Worm (Caenorhabditis elegans) whole organism, young adult: ENCODE measurements around the gene pld-1.

Source experiments
- B0261.1 ChIP-seq: sonication (generic microtip); optimal IDR thresholded peaks from 2 replicates; lab custom pipeline; 2016; ENCODE audit warnings: mild to moderate bottlenecking, missing genetic modification characterization, moderate library complexity, missing compliant biosample characterization
- C06A6.2 ChIP-seq: fragments of 200-800 bp; sonication (Bioruptor generic); conservative IDR thresholded peaks from 2 replicates; pipeline ENCODE4 v1.3.6; 2022; ENCODE audit warnings: missing genetic modification characterization, missing compliant biosample characterization
- F23B12.7 ChIP-seq: sonication (generic microtip); optimal IDR thresholded peaks from 2 replicates; lab custom pipeline; 2017; ENCODE audit warnings: missing genetic modification characterization, mild to moderate bottlenecking, missing compliant biosample characterization, antibody characterized with exemption, moderate library complexity; ENCODE audit not compliant: insufficient read depth
- F33H1.4 ChIP-seq: fragments of 200-800 bp; sonication (Bioruptor generic); IDR thresholded peaks from 2 replicates; pipeline ENCODE4 v1.3.6; 2022; ENCODE audit warnings: missing genetic modification reagents, missing genetic modification characterization, missing compliant biosample characterization
- F49E8.2 ChIP-seq: sonication (generic microtip); optimal IDR thresholded peaks from 3 replicates; lab custom pipeline; 2017; ENCODE audit warnings: missing genetic modification characterization, mild to moderate bottlenecking, missing compliant biosample characterization, antibody characterized with exemption, moderate library complexity; ENCODE audit not compliant: insufficient read depth
- F52B5.7 ChIP-seq: sonication (generic microtip); optimal IDR thresholded peaks from 2 replicates; lab custom pipeline; 2016; ENCODE audit warnings: mild to moderate bottlenecking, missing genetic modification characterization, missing compliant biosample characterization
- F57A8.1 ChIP-seq: fragments of 200-800 bp; sonication (Bioruptor generic); optimal IDR thresholded peaks from 2 replicates; lab custom pipeline; 2018; ENCODE audit warnings: mild to moderate bottlenecking, missing genetic modification characterization, moderate library complexity, missing compliant biosample characterization
- Y53G8AR.9 ChIP-seq: fragments of 200-800 bp; sonication (Bioruptor generic); conservative IDR thresholded peaks from 2 replicates; pipeline ENCODE4 v1.3.6; 2022; ENCODE audit warnings: missing genetic modification reagents, missing genetic modification characterization, missing compliant biosample characterization
- Y67H2A.10 ChIP-seq: fragments of 200-800 bp; sonication (Bioruptor generic); conservative IDR thresholded peaks from 2 replicates; pipeline ENCODE4 v1.3.6; 2022; ENCODE audit warnings: missing genetic modification reagents, missing genetic modification characterization, missing compliant biosample characterization
- aptf-2 ChIP-seq: fragments of 200-800 bp; sonication (Bioruptor generic); conservative IDR thresholded peaks from 2 replicates; pipeline ENCODE4 v1.3.6; 2022; ENCODE audit warnings: missing genetic modification reagents, missing genetic modification characterization, missing compliant biosample characterization
- athp-1 ChIP-seq: sonication (generic microtip); optimal IDR thresholded peaks from 2 replicates; lab custom pipeline; 2017; ENCODE audit warnings: mild to moderate bottlenecking, missing genetic modification characterization, missing compliant biosample characterization
- attf-5 ChIP-seq: fragments of 200-800 bp; sonication (Bioruptor generic); optimal IDR thresholded peaks from 2 replicates; lab custom pipeline; 2018; ENCODE audit warnings: mild to moderate bottlenecking, missing genetic modification characterization, missing compliant biosample characterization
- bed-2 ChIP-seq: fragments of 200-800 bp; sonication (Bioruptor generic); IDR thresholded peaks from 2 replicates; pipeline ENCODE4 v1.3.6; 2022; ENCODE audit warnings: missing genetic modification reagents, missing genetic modification characterization, missing compliant biosample characterization
- ccch-3 ChIP-seq: fragments of 200-800 bp; sonication (Bioruptor generic); optimal IDR thresholded peaks from 2 replicates; lab custom pipeline; 2018; ENCODE audit warnings: mild to moderate bottlenecking, missing genetic modification characterization, missing compliant biosample characterization
- cebp-2 ChIP-seq: fragments of 200-800 bp; sonication (Bioruptor generic); IDR thresholded peaks from 2 replicates; pipeline ENCODE4 v1.3.6; 2022; ENCODE audit warnings: missing genetic modification characterization, missing compliant biosample characterization
- ceh-58 ChIP-seq: fragments of 200-800 bp; sonication (Bioruptor generic); IDR thresholded peaks from 2 replicates; pipeline ENCODE4 v1.3.6; 2022; ENCODE audit warnings: missing genetic modification characterization, missing compliant biosample characterization
- chd-7 ChIP-seq: sonication (generic microtip); optimal IDR thresholded peaks from 2 replicates; lab custom pipeline; 2016; ENCODE audit warnings: mild to moderate bottlenecking, missing genetic modification characterization, moderate library complexity, missing compliant biosample characterization
- die-1 ChIP-seq: sonication (generic microtip); optimal IDR thresholded peaks from 2 replicates; lab custom pipeline; 2016; ENCODE audit warnings: missing genotype, mild to moderate bottlenecking, missing genetic modification characterization, missing compliant biosample characterization
- efl-1 ChIP-seq: fragments of 150-350 bp; optimal IDR thresholded peaks from 2 replicates; lab custom pipeline; 2014; ENCODE audit warnings: missing biosample characterization, missing genetic modification reagents, missing genetic modification characterization
- egl-18 ChIP-seq: fragments of 200-800 bp; sonication (Bioruptor generic); IDR thresholded peaks from 2 replicates; pipeline ENCODE4 v1.3.6; 2022; ENCODE audit warnings: missing genetic modification reagents, missing genetic modification characterization, missing compliant biosample characterization
- egrh-3 ChIP-seq: fragments of 200-800 bp; sonication (Bioruptor generic); IDR thresholded peaks from 2 replicates; pipeline ENCODE4 v1.3.6; 2022; ENCODE audit warnings: missing genetic modification reagents, missing genetic modification characterization, missing compliant biosample characterization
- ets-4 ChIP-seq: fragments of 200-800 bp; sonication (Bioruptor generic); optimal IDR thresholded peaks from 2 replicates; lab custom pipeline; 2018; ENCODE audit warnings: mild to moderate bottlenecking, missing genetic modification characterization, missing compliant biosample characterization
- fkh-3 ChIP-seq: sonication (generic microtip); optimal IDR thresholded peaks from 2 replicates; lab custom pipeline; 2016; ENCODE audit warnings: mild to moderate bottlenecking, missing genetic modification characterization, missing compliant biosample characterization
- gei-17 ChIP-seq: fragments of 200-800 bp; sonication (Bioruptor generic); optimal IDR thresholded peaks from 2 replicates; lab custom pipeline; 2018; ENCODE audit warnings: mild to moderate bottlenecking, missing genetic modification characterization, missing compliant biosample characterization
- hmg-1.2 ChIP-seq: fragments of 200-800 bp; sonication (Bioruptor generic); IDR thresholded peaks from 2 replicates; pipeline ENCODE4 v1.3.6; 2022; ENCODE audit warnings: missing genetic modification reagents, missing genetic modification characterization, missing compliant biosample characterization
- hrde-1 ChIP-seq: sonication (generic microtip); optimal IDR thresholded peaks from 2 replicates; lab custom pipeline; 2016; ENCODE audit warnings: missing genetic modification characterization, mild to moderate bottlenecking, missing compliant biosample characterization, moderate library complexity, missing genotype, missing genetic modification reagents, borderline replicate concordance
- lag-1 ChIP-seq: fragments of 200-800 bp; sonication (Bioruptor generic); IDR thresholded peaks from 2 replicates; pipeline ENCODE4 v1.3.6; 2022; ENCODE audit warnings: missing genetic modification reagents, missing genetic modification characterization, missing compliant biosample characterization
- let-526 ChIP-seq: fragments of 200-800 bp; sonication (Bioruptor generic); IDR thresholded peaks from 2 replicates; pipeline ENCODE4 v1.3.6; 2022; ENCODE audit warnings: missing genetic modification reagents, missing genetic modification characterization, missing compliant biosample characterization
- let-607 ChIP-seq, 2 experiments: fragments of 200-800 bp in 1 of 2; sonication (Bioruptor generic) in 1 of 2; sonication (generic microtip) in 1 of 2; optimal IDR thresholded peaks; 2 replicates each; lab custom pipeline; 2016 to 2018; ENCODE audit warnings: mild to moderate bottlenecking in 2 of 2, missing compliant biosample characterization in 2 of 2, missing genetic modification characterization in 2 of 2, moderate library complexity in 2 of 2, missing genotype in 1 of 2
- lin-26 ChIP-seq: fragments of 200-800 bp; sonication (Bioruptor generic); IDR thresholded peaks from 2 replicates; pipeline ENCODE4 v1.3.6; 2022; ENCODE audit warnings: missing genetic modification reagents, missing genetic modification characterization, missing compliant biosample characterization
- lin-35 ChIP-seq, 3 experiments: fragments of 150-350 bp in 2 of 3; sonication (generic microtip) in 1 of 3; optimal IDR thresholded peaks; 2 replicates each; lab custom pipeline; 2014 to 2018; ENCODE audit warnings: missing biosample characterization in 3 of 3, missing genetic modification characterization in 3 of 3, missing genetic modification reagents in 3 of 3
- lsl-1 ChIP-seq: fragments of 200-800 bp; sonication (Bioruptor generic); optimal IDR thresholded peaks from 2 replicates; lab custom pipeline; 2018; ENCODE audit warnings: mild to moderate bottlenecking, missing genetic modification characterization, moderate library complexity, missing compliant biosample characterization
- madf-10 ChIP-seq: sonication (generic microtip); optimal IDR thresholded peaks from 2 replicates; lab custom pipeline; 2016; ENCODE audit warnings: mild to moderate bottlenecking, missing genetic modification characterization, missing compliant biosample characterization
- mcd-1 ChIP-seq: fragments of 200-800 bp; sonication (Bioruptor generic); IDR thresholded peaks from 2 replicates; pipeline ENCODE4 v1.3.6; 2022; ENCODE audit warnings: missing genetic modification reagents, missing genetic modification characterization, missing compliant biosample characterization
- mxl-1 ChIP-seq: sonication (generic microtip); optimal IDR thresholded peaks from 2 replicates; lab custom pipeline; 2016; ENCODE audit warnings: missing genetic modification characterization, missing compliant biosample characterization
- nfyb-1 ChIP-seq: fragments of 200-800 bp; sonication (Bioruptor generic); IDR thresholded peaks from 2 replicates; pipeline ENCODE4 v1.3.6; 2022; ENCODE audit warnings: missing genetic modification reagents, missing genetic modification characterization, missing compliant biosample characterization
- nhr-90 ChIP-seq: sonication (generic microtip); optimal IDR thresholded peaks from 2 replicates; lab custom pipeline; 2016; ENCODE audit warnings: missing genotype, mild to moderate bottlenecking, missing genetic modification characterization, missing compliant biosample characterization
- pbrm-1 ChIP-seq: fragments of 200-800 bp; sonication (Bioruptor generic); IDR thresholded peaks from 2 replicates; pipeline ENCODE4 v1.3.6; 2022; ENCODE audit warnings: missing genetic modification reagents, missing genetic modification characterization, missing compliant biosample characterization
- pha-4 ChIP-seq: fragments of 150-350 bp; sonication (generic microtip); optimal IDR thresholded peaks from 2 replicates; lab custom pipeline; 2014; ENCODE audit warnings: missing biosample characterization, missing genetic modification reagents, missing genetic modification characterization
- rcor-1 ChIP-seq: fragments of 200-800 bp; sonication (Bioruptor generic); IDR thresholded peaks from 2 replicates; pipeline ENCODE4 v1.3.6; 2022; ENCODE audit warnings: missing genetic modification reagents, missing genetic modification characterization, missing compliant biosample characterization
- repo-1 ChIP-seq: sonication (generic microtip); optimal IDR thresholded peaks from 2 replicates; lab custom pipeline; 2017; ENCODE audit warnings: mild to moderate bottlenecking, missing genetic modification characterization, missing compliant biosample characterization
- sdz-38 ChIP-seq: sonication (generic microtip); optimal IDR thresholded peaks from 2 replicates; lab custom pipeline; 2016; ENCODE audit warnings: missing genotype, missing genetic modification characterization, missing compliant biosample characterization
- snpc-1.3 ChIP-seq: sonication (generic microtip); optimal IDR thresholded peaks from 2 replicates; lab custom pipeline; 2017; ENCODE audit warnings: missing genetic modification characterization, mild to moderate bottlenecking, missing compliant biosample characterization, antibody characterized with exemption, moderate library complexity, missing genotype, missing genetic modification reagents; ENCODE audit not compliant: insufficient read depth
- snpc-3.4 ChIP-seq: sonication (generic microtip); optimal IDR thresholded peaks from 2 replicates; lab custom pipeline; 2017; ENCODE audit warnings: missing genetic modification characterization, mild to moderate bottlenecking, missing compliant biosample characterization, antibody characterized with exemption, moderate library complexity, missing genotype, missing genetic modification reagents
- zim-3 ChIP-seq: sonication (generic microtip); optimal IDR thresholded peaks from 2 replicates; lab custom pipeline; 2017; ENCODE audit warnings: mild to moderate bottlenecking, missing genetic modification characterization, moderate library complexity, missing compliant biosample characterization
- ztf-25 ChIP-seq: fragments of 200-800 bp; sonication (Bioruptor generic); IDR thresholded peaks from 2 replicates; pipeline ENCODE4 v1.3.6; 2022; ENCODE audit warnings: missing genetic modification reagents, missing genetic modification characterization, missing compliant biosample characterization
- ztf-28 ChIP-seq: fragments of 200-800 bp; sonication (Bioruptor generic); IDR thresholded peaks from 2 replicates; pipeline ENCODE4 v1.3.6; 2022; ENCODE audit warnings: missing genetic modification reagents, missing genetic modification characterization, missing compliant biosample characterization

Gene pld-1

DNA sequence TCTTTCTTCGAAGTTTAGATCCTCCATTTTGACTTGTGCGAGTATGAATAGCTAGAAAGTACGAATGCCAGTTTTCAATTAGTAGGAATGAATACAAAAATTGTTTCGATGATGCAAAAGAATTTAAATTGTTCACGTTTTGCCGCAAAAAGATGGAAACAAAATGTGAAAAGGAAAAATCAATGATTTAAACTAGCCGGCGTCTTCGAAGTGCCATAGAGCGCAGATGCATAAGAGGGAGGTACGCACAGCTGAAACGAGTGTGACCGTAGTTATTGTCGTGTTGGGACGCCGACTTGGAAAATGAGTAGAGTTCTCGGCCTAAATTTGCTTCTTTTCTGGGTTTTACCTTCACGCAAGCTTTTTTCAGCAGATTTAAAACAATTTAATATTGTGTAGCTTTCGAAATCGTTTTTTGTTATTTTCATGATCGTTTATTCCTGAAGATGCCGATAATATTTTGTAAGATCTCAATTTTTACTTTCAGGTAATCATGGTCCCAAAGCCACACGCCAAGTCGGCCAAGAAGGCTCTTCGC is 36.3 kb downstream of the pld-1 start, which contains the start of the genes ify-1 and rpl-22:
ify-1 (minus strand) TSS at position 51 of the 538 bp plus-strand sequence.
rpl-22 (plus strand) TSS at position 488 of the 538 bp plus-strand sequence.
- TF ChIP-seq bed-2 (GFP tag; lab: Robert Waterston, UW) (no peak), F57A8.1 (GFP tag; lab: Kevin White, UChicago) (no peak), nhr-90 (tag; lab: Kevin White, UChicago) (no peak), attf-5 (peak; percentile 86), snpc-1.3 (tag; lab: Kevin White, UChicago) (peak; percentile 60), F33H1.4 (peak; percentile 96), fkh-3 (tag; lab: Kevin White, UChicago) (no peak), cebp-2 (GFP tag; lab: Robert Waterston, UW) (no peak), hrde-1 (tag; lab: Kevin White, UChicago) (peak; percentile 45), egl-18 (no peak), snpc-3.4 (tag; lab: Kevin White, UChicago) (peak; percentile 81), zim-3 (tag; lab: Kevin White, UChicago) (no peak), lag-1 (no peak), sdz-38 (tag; lab: Kevin White, UChicago) (no peak), ztf-25 (no peak), lsl-1 (peak; percentile 95), rcor-1 (GFP tag; lab: Robert Waterston, UW) (peak; percentile 89), die-1 (tag; lab: Kevin White, UChicago) (peak; percentile 7), efl-1 (GFP tag; lab: Kevin White, UChicago) (peak; percentile 80), mcd-1 (GFP tag; lab: Robert Waterston, UW) (peak; percentile 98), let-526 (no peak), Y53G8AR.9 (GFP tag; lab: Robert Waterston, UW) (peak; percentile 52; the same call in 1 of the 2 replicates), chd-7 (tag; lab: Kevin White, UChicago) (no peak), gei-17 (GFP tag; lab: Kevin White, UChicago) (no peak), C06A6.2 (GFP tag; lab: Robert Waterston, UW) (no peak), F23B12.7 (peak; percentile 79), B0261.1 (tag; lab: Kevin White, UChicago) (peak; percentile 34), hmg-1.2 (GFP tag; lab: Robert Waterston, UW) (peak; percentile 71), mxl-1 (tag; lab: Kevin White, UChicago) (peak; percentile 37), ccch-3 (GFP tag; lab: Kevin White, UChicago) (no peak), Y67H2A.10 (GFP tag; lab: Robert Waterston, UW) (no peak), ztf-28 (GFP tag; lab: Robert Waterston, UW) (0 out of 2 replicates have a peak, but pooled peaks have one; percentile 42), ceh-58 (GFP tag; lab: Robert Waterston, UW) (no peak), egrh-3 (GFP tag; lab: Robert Waterston, UW) (peak; percentile 77), ets-4 (no peak), repo-1 (no peak), lin-35 (GFP tag; optimal IDR thresholded peaks at IDR 0.05; lab: Kevin White, UChicago) (peak; percentile 8 to 91 (median 70)), madf-10 (tag; lab: Kevin White, UChicago) (peak; percentile 56), F52B5.7 (tag; lab: Kevin White, UChicago) (no peak), aptf-2 (GFP tag; lab: Robert Waterston, UW) (no peak), nfyb-1 (GFP tag; lab: Robert Waterston, UW) (peak; percentile 77), lin-26 (GFP tag; lab: Robert Waterston, UW) (no peak; the same call in 1 of the 2 replicates), athp-1 (peak; percentile 73), pha-4 (tag; lab: Kevin White, UChicago) (peak; percentile 54), pbrm-1 (peak; percentile 89), F49E8.2 (peak; percentile 93), let-607 (tag; optimal IDR thresholded peaks at IDR 0.05; lab: Kevin White, UChicago) (peak; percentile 27 to 76)
